Fruit fly (Drosophila melanogaster) Kc167 (cell line): ENCODE results near the gene nAChRalpha6.

ENCODE experiments used
- Myc ChIP-seq: fragments of >200 bp; optimal IDR thresholded peaks from 2 replicates; lab custom pipeline; 2017; ENCODE audit warnings: missing external identifiers
- h ChIP-seq: fragments of >200 bp; optimal IDR thresholded peaks from 3 replicates; lab custom pipeline; 2018; ENCODE audit warnings: missing external identifiers
- insv ChIP-seq: fragments of >200 bp; optimal IDR thresholded peaks from 3 replicates; lab custom pipeline; 2018; ENCODE audit warnings: missing external identifiers
- psq ChIP-seq: fragments of >200 bp; optimal IDR thresholded peaks from 2 replicates; lab custom pipeline; 2017; ENCODE audit warnings: missing external identifiers

DNA sequence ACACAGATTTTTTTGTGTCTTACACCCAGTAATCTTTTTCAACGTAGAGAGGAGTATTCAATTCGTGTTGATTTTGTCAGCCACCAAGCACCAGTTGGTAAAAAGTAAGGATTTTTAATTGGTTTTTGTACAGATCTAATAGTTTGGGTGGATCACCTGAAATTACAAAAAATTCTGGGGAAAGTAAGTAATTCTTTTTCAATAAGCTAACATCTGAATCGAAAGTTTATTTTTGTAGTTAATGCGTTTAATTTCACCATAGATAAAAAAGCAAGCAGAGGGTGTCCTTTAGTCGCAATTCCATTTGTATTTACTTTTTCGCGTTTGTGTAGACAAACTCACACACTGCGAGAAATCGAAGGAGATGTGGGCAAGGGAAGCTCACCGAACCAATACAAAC, 131.2 kb downstream of the nAChRalpha6 start:
- TF ChIP-seq Myc (lab: Kevin White, UChicago) (no peak), h (lab: Kevin White, UChicago) (no peak), insv (lab: Kevin White, UChicago) (no peak), psq (no peak)
